Worm (Caenorhabditis elegans) whole organism, early embryonic: ENCODE results near the gene srx-43.
"Not testable (repeated sequence)": the region's sequence is repeated elsewhere in the genome, so short reads cannot be mapped to it uniquely, and the experiment has no call there.

Source experiments
- B0310.2 ChIP-seq: sonication (generic microtip); optimal IDR thresholded peaks from 2 replicates; lab custom pipeline; 2016; ENCODE audit warnings: mild to moderate bottlenecking, missing genetic modification characterization, missing compliant biosample characterization
- F13C5.2 ChIP-seq: sonication (generic microtip); optimal IDR thresholded peaks from 2 replicates; lab custom pipeline; 2017; ENCODE audit warnings: mild to moderate bottlenecking, missing genetic modification characterization, inconsistent platforms, missing compliant biosample characterization
- aly-1 ChIP-seq: sonication (generic microtip); optimal IDR thresholded peaks from 2 replicates; lab custom pipeline; 2016; ENCODE audit warnings: missing genetic modification characterization, missing compliant biosample characterization
- ama-1 ChIP-seq: fragments of 150-350 bp; optimal IDR thresholded peaks from 2 replicates; lab custom pipeline; 2014
- ceh-13 ChIP-seq: fragments of 200-800 bp; sonication (Bioruptor generic); optimal IDR thresholded peaks from 2 replicates; lab custom pipeline; 2018; ENCODE audit warnings: mild to moderate bottlenecking, missing genetic modification characterization, missing compliant biosample characterization
- ceh-36 ChIP-seq: sonication (generic microtip); optimal IDR thresholded peaks from 2 replicates; lab custom pipeline; 2016; ENCODE audit warnings: missing genetic modification characterization, inconsistent platforms, missing compliant biosample characterization
- ets-7 ChIP-seq: sonication (generic microtip); optimal IDR thresholded peaks from 2 replicates; lab custom pipeline; 2016; ENCODE audit warnings: missing genotype, missing genetic modification characterization, missing compliant biosample characterization
- flt-1 ChIP-seq: fragments of 200-800 bp; sonication (Bioruptor generic); IDR thresholded peaks from 2 replicates; pipeline ENCODE4 v1.3.6; 2022; ENCODE audit warnings: missing genetic modification characterization, missing compliant biosample characterization
- hmbx-1 ChIP-seq: sonication (generic microtip); optimal IDR thresholded peaks from 2 replicates; lab custom pipeline; 2016; ENCODE audit warnings: mild to moderate bottlenecking, missing genetic modification characterization, missing compliant biosample characterization
- hmg-4 ChIP-seq: fragments of 200-800 bp; sonication (Bioruptor generic); optimal IDR thresholded peaks from 2 replicates; lab custom pipeline; 2018; ENCODE audit warnings: mild to moderate bottlenecking, missing genetic modification characterization, missing compliant biosample characterization
- hnd-1 ChIP-seq: sonication (generic microtip); optimal IDR thresholded peaks from 2 replicates; lab custom pipeline; 2016; ENCODE audit warnings: missing genetic modification characterization, missing compliant biosample characterization
- pes-1 ChIP-seq: fragments of 200-800 bp; sonication (Bioruptor generic); IDR thresholded peaks from 2 replicates; pipeline ENCODE4 v1.3.6; 2022; ENCODE audit warnings: missing genetic modification reagents, missing genetic modification characterization, missing compliant biosample characterization
- scrt-1 ChIP-seq: fragments of 200-800 bp; sonication (Bioruptor generic); IDR thresholded peaks from 2 replicates; pipeline ENCODE4 v1.3.6; 2022; ENCODE audit warnings: missing genetic modification characterization, missing compliant biosample characterization
- sea-1 ChIP-seq: fragments of 200-800 bp; sonication (Bioruptor generic); conservative IDR thresholded peaks from 2 replicates; pipeline ENCODE4 v1.3.6; 2022; ENCODE audit warnings: missing genetic modification characterization, missing compliant biosample characterization
- tbx-11 ChIP-seq: fragments of 200-800 bp; sonication (Bioruptor generic); IDR thresholded peaks from 2 replicates; pipeline ENCODE4 v1.3.6; 2022; ENCODE audit warnings: missing genetic modification characterization, missing compliant biosample characterization
- tbx-37 ChIP-seq: fragments of 200-800 bp; sonication (Bioruptor generic); conservative IDR thresholded peaks from 2 replicates; pipeline ENCODE4 v1.3.6; 2022; ENCODE audit warnings: missing genetic modification reagents, missing genetic modification characterization, missing compliant biosample characterization
- tra-4 ChIP-seq: sonication (generic microtip); optimal IDR thresholded peaks from 2 replicates; lab custom pipeline; 2017; ENCODE audit warnings: missing genetic modification characterization, missing compliant biosample characterization

The srx-43 gene

DNA sequence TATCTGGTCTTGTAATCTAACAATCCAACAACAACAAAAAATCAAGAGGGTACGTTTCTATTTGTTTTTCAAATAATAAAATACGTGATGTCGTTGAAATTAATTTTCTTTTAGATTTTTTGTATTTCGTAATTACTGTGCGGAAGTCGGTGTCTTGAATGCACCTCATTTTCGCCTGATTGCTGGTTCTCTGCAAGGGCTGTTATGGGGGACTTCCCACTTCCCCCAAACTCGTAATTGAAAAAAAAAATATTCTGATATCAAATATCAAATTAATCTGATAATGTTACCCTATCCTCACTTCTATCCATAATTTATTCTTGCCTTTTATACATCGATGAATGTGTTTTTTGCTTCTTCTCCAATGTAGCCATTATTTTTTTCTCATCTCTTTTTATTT lies 29.7 kb upstream of the srx-43 start, which contains the start of gene F36G9.15:
F36G9.15 (minus strand) TSS at position 101 of the 400 bp plus-strand sequence.
- TF ChIP-seq sea-1 (GFP tag; lab: Robert Waterston, UW): no peak
- TF ChIP-seq tra-4 (tag; lab: Kevin White, UChicago): no peak
- TF ChIP-seq hmg-4 (GFP tag; lab: Kevin White, UChicago): no peak

- TF ChIP-seq flt-1 (GFP tag; lab: Robert Waterston, UW); scrt-1 (GFP tag; lab: Robert Waterston, UW); aly-1 (tag; lab: Kevin White, UChicago): not testable (repeated sequence)
Observed at ce11 chrV:15991850-15992249, 25.9 kb upstream of the srx-43 start, which contains the start of gene C06C6.7. Gene C06C6.7, plus strand, starts transcription at chrV:15992150.

DNA sequence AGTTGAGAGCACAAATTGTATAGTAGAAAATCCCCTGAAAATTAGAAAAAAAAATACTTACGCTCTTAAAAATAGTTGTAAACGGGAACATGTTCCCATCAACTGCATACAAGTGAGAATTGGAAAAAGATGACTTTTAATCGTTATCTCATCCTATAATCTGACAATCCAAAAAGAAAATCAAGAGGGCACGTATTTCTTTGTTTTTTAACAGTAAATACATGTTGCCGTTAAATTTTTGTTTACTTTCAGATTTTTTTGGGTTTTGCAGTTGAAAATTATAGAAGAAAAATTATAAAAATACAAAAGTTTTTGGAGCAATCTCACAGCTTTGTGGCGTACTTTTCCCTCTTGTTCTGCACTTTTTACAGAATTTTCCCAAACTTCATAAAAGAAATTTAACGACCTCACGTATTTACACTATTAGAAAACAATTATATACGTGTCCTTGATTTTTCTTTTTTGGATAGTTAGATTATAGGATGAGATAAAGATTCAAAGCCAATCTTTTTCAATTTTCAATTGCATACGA lies 21.1 kb upstream of the srx-43 start, which contains the start of the genes C06C6.9 and C06C6.8:
C06C6.9 (minus strand) TSS at position 101 of the 532 bp plus-strand sequence.
C06C6.8 (plus strand) TSS at position 482 of the 532 bp plus-strand sequence.
- TF ChIP-seq ceh-13 (GFP tag; lab: Kevin White, UChicago) (no peak), tra-4 (tag; lab: Kevin White, UChicago) (no peak), ama-1 (lab: Kevin White, UChicago) (no peak), B0310.2 (tag; lab: Kevin White, UChicago) (no peak), aly-1 (tag; lab: Kevin White, UChicago) (no peak), tbx-37 (no peak), sea-1 (GFP tag; lab: Robert Waterston, UW) (no peak), tbx-11 (GFP tag; lab: Robert Waterston, UW) (no peak), F13C5.2 (tag; lab: Kevin White, UChicago) (no peak), hnd-1 (no peak), pes-1 (GFP tag; lab: Robert Waterston, UW) (no peak), hmg-4 (GFP tag; lab: Kevin White, UChicago) (no peak), scrt-1 (GFP tag; lab: Robert Waterston, UW) (no peak), ets-7 (tag; lab: Kevin White, UChicago) (no peak), ceh-36 (tag; lab: Kevin White, UChicago) (no peak), flt-1 (GFP tag; lab: Robert Waterston, UW) (no peak)

- TF ChIP-seq tbx-37 (no peak), pes-1 (GFP tag; lab: Robert Waterston, UW) (no peak), F13C5.2 (tag; lab: Kevin White, UChicago) (no peak), tra-4 (tag; lab: Kevin White, UChicago) (no peak), ceh-36 (tag; lab: Kevin White, UChicago) (no peak), aly-1 (tag; lab: Kevin White, UChicago) (no peak)
Observed at ce11 chrV:16000433-16000832, 17.3 kb upstream of the srx-43 start, which contains the start of gene nhr-50. Gene nhr-50, minus strand, starts transcription at chrV:16000631.

DNA sequence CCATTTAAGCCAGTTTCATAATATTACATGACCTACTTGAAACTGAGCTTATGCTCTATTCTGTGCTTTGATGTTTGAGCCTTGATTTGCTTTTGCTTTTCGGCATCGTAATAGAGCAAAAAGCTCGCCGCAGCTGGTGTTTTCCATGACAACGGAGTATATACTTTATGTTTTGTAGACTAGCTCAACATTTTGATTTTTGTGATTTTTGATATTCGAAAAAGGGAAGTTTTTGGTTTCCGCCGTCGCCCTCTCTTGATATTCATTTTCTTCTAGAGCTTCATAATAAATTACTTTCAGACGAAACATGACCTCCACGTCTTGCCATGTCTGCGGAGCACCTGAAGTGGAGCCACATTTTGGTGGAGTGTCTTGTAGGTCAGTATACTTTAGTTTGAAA lies 15.5 kb upstream of the srx-43 start, which contains the start of gene nhr-63:
nhr-63 (plus strand) TSS at position 301 of the 400 bp plus-strand sequence.
- TF ChIP-seq tbx-11 (GFP tag; lab: Robert Waterston, UW): no peak
- no peak for TF ChIP-seq ama-1 (lab: Kevin White, UChicago)
- no peak for TF ChIP-seq ceh-36 (tag; lab: Kevin White, UChicago)
- no peak for TF ChIP-seq ets-7 (tag; lab: Kevin White, UChicago)
- no peak for TF ChIP-seq flt-1 (GFP tag; lab: Robert Waterston, UW)
- no peak for TF ChIP-seq scrt-1 (GFP tag; lab: Robert Waterston, UW)
- TF ChIP-seq ceh-13 (GFP tag; lab: Kevin White, UChicago): no peak
- no peak for TF ChIP-seq hnd-1
- TF ChIP-seq B0310.2 (tag; lab: Kevin White, UChicago): no peak
- TF ChIP-seq tra-4 (tag; lab: Kevin White, UChicago): no peak
- no peak for TF ChIP-seq F13C5.2 (tag; lab: Kevin White, UChicago)
- no peak for TF ChIP-seq tbx-37
- no peak for TF ChIP-seq pes-1 (GFP tag; lab: Robert Waterston, UW)
- no peak for TF ChIP-seq hmg-4 (GFP tag; lab: Kevin White, UChicago)
- no peak for TF ChIP-seq aly-1 (tag; lab: Kevin White, UChicago)
- TF ChIP-seq hmbx-1 (tag; lab: Kevin White, UChicago): no peak
- no peak for TF ChIP-seq sea-1 (GFP tag; lab: Robert Waterston, UW)

ce11 chrV:16007505-16007904 lies 10.3 kb upstream of the srx-43 start, which contains the start of gene str-231:
Gene str-231, minus strand, starts transcription at chrV:16007605.
- TF ChIP-seq hnd-1: no peak
- no peak for TF ChIP-seq ceh-36 (tag; lab: Kevin White, UChicago)
- TF ChIP-seq ceh-13 (GFP tag; lab: Kevin White, UChicago): no peak
- TF ChIP-seq sea-1 (GFP tag; lab: Robert Waterston, UW): no peak
- TF ChIP-seq B0310.2 (tag; lab: Kevin White, UChicago): no peak
- TF ChIP-seq flt-1 (GFP tag; lab: Robert Waterston, UW): no peak
- no peak for TF ChIP-seq ets-7 (tag; lab: Kevin White, UChicago)
- no peak for TF ChIP-seq pes-1 (GFP tag; lab: Robert Waterston, UW)
- TF ChIP-seq tra-4 (tag; lab: Kevin White, UChicago): no peak
- no peak for TF ChIP-seq tbx-11 (GFP tag; lab: Robert Waterston, UW)
- no peak for TF ChIP-seq hmbx-1 (tag; lab: Kevin White, UChicago)
- TF ChIP-seq aly-1 (tag; lab: Kevin White, UChicago): no peak

DNA sequence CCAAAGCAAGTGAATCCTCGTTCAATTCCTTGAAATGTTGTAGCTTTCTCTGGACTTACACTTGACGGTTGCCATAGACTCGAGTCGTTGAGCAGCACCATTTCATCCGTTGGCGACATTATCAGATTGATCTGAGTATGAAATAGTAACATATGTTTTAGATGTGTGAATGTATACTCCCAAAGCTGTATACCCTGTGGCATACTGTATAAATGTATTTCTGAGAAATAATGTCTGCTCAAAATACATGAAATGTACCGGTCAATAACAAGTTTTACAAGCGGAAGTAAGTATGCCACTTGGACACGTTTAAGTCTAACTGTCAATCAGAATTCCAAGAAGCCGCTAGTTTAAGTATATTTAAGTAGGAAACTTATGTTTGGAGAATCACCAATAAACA lies 8.2 kb upstream of the srx-43 start, which contains the start of gene str-233:
str-233 (minus strand) TSS at position 101 of the 400 bp plus-strand sequence.
- no peak for TF ChIP-seq ceh-36 (tag; lab: Kevin White, UChicago)
